Worm (Caenorhabditis elegans): ENCODE measurements around the gene ubh-4.
A peak's percentile ranks its signal among the peaks of the same experiment; 100 is the strongest.

ubh-4 gene

ce11 chrII:8006962-8007361 is 32.4 kb downstream of the ubh-4 start (continued):
- TF ChIP-seq F10B5.3 (tag; optimal IDR thresholded peaks at IDR 0.05) = no peak

- TF ChIP-seq hlh-30 (tag; optimal IDR thresholded peaks at IDR 0.05; ENCODE audit: insufficient read depth) (peak; percentile 19), pha-4 (GFP tag; IDR thresholded peaks at IDR 0.05) (no peak), pha-4 (tag; optimal IDR thresholded peaks at IDR 0.05) (no peak), pqm-1 (tag; optimal IDR thresholded peaks at IDR 0.05) (peak; percentile 32), ceh-82 (tag; optimal IDR thresholded peaks at IDR 0.05) (no peak), dmd-6 (GFP tag; IDR thresholded peaks at IDR 0.05) (peak; percentile 35; the same call in 1 of the 2 replicates), ces-1 (GFP tag; optimal IDR thresholded peaks at IDR 0.05) (no peak), lin-1 (GFP tag; IDR thresholded peaks at IDR 0.05) (no peak), egl-43 (GFP tag; IDR thresholded peaks at IDR 0.05) (no peak), nhr-28 (tag; optimal IDR thresholded peaks at IDR 0.05) (peak; percentile 50)
Observed at ce11 chrII:8004752-8005151, 34.6 kb downstream of the ubh-4 start.

DNA sequence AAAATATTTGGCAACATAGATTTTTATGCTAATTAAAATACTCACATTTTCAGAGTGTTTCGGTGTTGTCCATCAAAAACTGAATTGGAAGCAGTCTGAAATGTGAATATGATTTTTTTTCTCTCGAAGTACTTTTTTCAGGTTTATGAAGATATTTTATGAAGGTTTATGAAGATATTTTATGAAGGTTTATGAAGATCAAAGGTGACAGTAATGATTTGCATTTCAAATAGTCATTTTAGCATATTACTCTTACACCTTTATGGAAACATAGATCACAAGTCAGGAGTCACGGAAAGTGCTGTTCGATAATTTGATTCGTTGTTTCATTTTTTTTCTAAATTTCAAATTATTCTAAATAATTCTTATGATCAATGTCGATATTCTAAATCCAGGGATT is 35.2 kb downstream of the ubh-4 start, which contains the start of gene pgp-11:
Gene pgp-11 (minus strand): TSS at position 101 of the 400 bp plus-strand sequence.
- TF ChIP-seq tag-97 (GFP tag; IDR thresholded peaks at IDR 0.05) (no peak), lin-29 (GFP tag; IDR thresholded peaks at IDR 0.05) (no peak), zag-1 (tag; optimal IDR thresholded peaks at IDR 0.05) (no peak), aha-1 (tag) (peak; percentile 23), mdl-1 (tag; optimal IDR thresholded peaks at IDR 0.05) (no peak), F49E8.2 (tag; optimal IDR thresholded peaks at IDR 0.05; ENCODE audit: borderline replicate concordance) (no peak)

- TF ChIP-seq F26F4.8 (GFP tag; conservative IDR thresholded peaks at IDR 0.05) (no peak), mxl-3 (GFP tag; optimal IDR thresholded peaks at IDR 0.05) (no peak), daf-16 (GFP tag; optimal IDR thresholded peaks at IDR 0.05) (no peak), daf-16 (tag; optimal IDR thresholded peaks at IDR 0.05) (peak; percentile 43), duxl-1 (tag; optimal IDR thresholded peaks at IDR 0.05; ENCODE audit: poor library complexity) (no peak), tra-1 (GFP tag; IDR thresholded peaks at IDR 0.05) (0 out of 2 replicates have a peak, but pooled peaks have one; percentile 33), nhr-48 (tag; optimal IDR thresholded peaks at IDR 0.05) (peak; percentile 49), mdl-1 (tag; optimal IDR thresholded peaks at IDR 0.05) (peak in 1 of 2 experiments; percentile 33), hmg-1.1 (GFP tag; IDR thresholded peaks at IDR 0.05) (no peak), php-3 (GFP tag; IDR thresholded peaks at IDR 0.05) (0 out of 2 replicates have a peak, but pooled peaks have one; percentile 6), F44E2.7 (GFP tag; IDR thresholded peaks at IDR 0.05) (no peak), mxl-2 (GFP tag; conservative IDR thresholded peaks at IDR 0.05) (no peak), vab-7 (GFP tag; IDR thresholded peaks at IDR 0.05) (no peak), lir-3 (tag; optimal IDR thresholded peaks at IDR 0.05) (no peak), zfp-2 (tag; optimal IDR thresholded peaks at IDR 0.05) (no peak), dmd-9 (GFP tag; IDR thresholded peaks at IDR 0.05) (no peak), dve-1 (tag; optimal IDR thresholded peaks at IDR 0.05; ENCODE audit: insufficient read depth) (peak; percentile 74), hlh-11 (tag; optimal IDR thresholded peaks at IDR 0.05) (peak; percentile 81), nhr-28 (tag; optimal IDR thresholded peaks at IDR 0.05) (peak; percentile 48), nhr-10 (tag; optimal IDR thresholded peaks at IDR 0.05) (no peak), pqm-1 (tag; optimal IDR thresholded peaks at IDR 0.05) (peak; percentile 68), R02D3.7 (tag; optimal IDR thresholded peaks at IDR 0.05) (no peak), dmd-6 (GFP tag; IDR thresholded peaks at IDR 0.05) (peak; percentile 88), F10B5.3 (tag; optimal IDR thresholded peaks at IDR 0.05) (no peak), hlh-30 (tag; optimal IDR thresholded peaks at IDR 0.05; ENCODE audit: insufficient read depth) (peak; percentile 66)
Observed at ce11 chrII:8001428-8001827, 38.0 kb downstream of the ubh-4 start.

All from whole organism, L4 larva.